Worm (Caenorhabditis elegans) whole organism, L2 larva: ENCODE data around the gene xnd-1.

Source experiments
- C34F6.9 ChIP-seq: fragments of 150-350 bp; optimal IDR thresholded peaks from 2 replicates; lab custom pipeline; 2014; ENCODE audit warnings: missing biosample characterization, missing genetic modification characterization
- F13H6.1 ChIP-seq: sonication (generic microtip); optimal IDR thresholded peaks from 2 replicates; lab custom pipeline; 2016; ENCODE audit warnings: missing genetic modification characterization, missing compliant biosample characterization
- Y55F3AM.14 ChIP-seq: fragments of 200-800 bp; sonication (Bioruptor generic); optimal IDR thresholded peaks from 2 replicates; lab custom pipeline; 2018; ENCODE audit warnings: mild to moderate bottlenecking, missing genetic modification characterization, missing compliant biosample characterization
- alr-1 ChIP-seq: fragments of 150-350 bp; optimal IDR thresholded peaks from 2 replicates; lab custom pipeline; 2014; ENCODE audit warnings: missing biosample characterization, missing genetic modification characterization
- ama-1 ChIP-seq: fragments of 150-350 bp; optimal IDR thresholded peaks from 2 replicates; lab custom pipeline; 2018; ENCODE audit warnings: inconsistent platforms
- blmp-1 ChIP-seq: sonication (generic microtip); optimal IDR thresholded peaks from 2 replicates; lab custom pipeline; 2017; ENCODE audit warnings: missing genetic modification characterization, mild to moderate bottlenecking, missing compliant biosample characterization, antibody characterized with exemption, moderate library complexity; ENCODE audit not compliant: insufficient read depth
- ceh-16 ChIP-seq: fragments of 150-350 bp; optimal IDR thresholded peaks from 2 replicates; lab custom pipeline; 2014; ENCODE audit warnings: missing biosample characterization, missing genetic modification characterization
- ceh-82 ChIP-seq: fragments of 150-350 bp; optimal IDR thresholded peaks from 2 replicates; lab custom pipeline; 2014; ENCODE audit warnings: missing biosample characterization, missing genetic modification characterization
- crh-2 ChIP-seq: sonication (generic microtip); optimal IDR thresholded peaks from 2 replicates; lab custom pipeline; 2017; ENCODE audit warnings: missing biosample characterization, missing genetic modification characterization
- dmd-4 ChIP-seq: sonication (generic microtip); optimal IDR thresholded peaks from 2 replicates; lab custom pipeline; 2017; ENCODE audit warnings: missing biosample characterization, missing genetic modification characterization
- elt-1 ChIP-seq: fragments of 150-350 bp; optimal IDR thresholded peaks from 2 replicates; lab custom pipeline; 2014; ENCODE audit warnings: missing biosample characterization, missing genetic modification characterization
- elt-3 ChIP-seq: sonication (generic microtip); optimal IDR thresholded peaks from 2 replicates; lab custom pipeline; 2017; ENCODE audit warnings: missing biosample characterization, missing genetic modification characterization
- fos-1 ChIP-seq: fragments of 150-350 bp; optimal IDR thresholded peaks from 2 replicates; lab custom pipeline; 2014; ENCODE audit warnings: missing biosample characterization, missing genetic modification characterization
- gmeb-1 ChIP-seq: fragments of 150-350 bp; optimal IDR thresholded peaks from 2 replicates; lab custom pipeline; 2014; ENCODE audit warnings: missing biosample characterization, missing genetic modification characterization
- lin-13 ChIP-seq: fragments of 150-350 bp; optimal IDR thresholded peaks from 2 replicates; lab custom pipeline; 2014; ENCODE audit warnings: missing biosample characterization, missing genetic modification reagents, missing genetic modification characterization
- lin-39 ChIP-seq: fragments of 150-350 bp; optimal IDR thresholded peaks from 2 replicates; lab custom pipeline; 2014; ENCODE audit warnings: missing biosample characterization, missing genetic modification reagents, missing genetic modification characterization
- lsy-2 ChIP-seq, 2 experiments: fragments of 150-350 bp in 1 of 2; sonication (generic microtip) in 1 of 2; optimal IDR thresholded peaks; 2 replicates each; lab custom pipeline; 2014 to 2017; ENCODE audit warnings: missing biosample characterization in 2 of 2, missing genetic modification characterization in 2 of 2
- mab-5 ChIP-seq: fragments of 150-350 bp; optimal IDR thresholded peaks from 2 replicates; lab custom pipeline; 2014; ENCODE audit warnings: missing biosample characterization, missing genetic modification characterization
- mbf-1 ChIP-seq: sonication (generic microtip); optimal IDR thresholded peaks from 2 replicates; lab custom pipeline; 2017; ENCODE audit warnings: missing biosample characterization, missing genetic modification characterization
- mdl-1 ChIP-seq, 2 experiments: fragments of 150-350 bp in 1 of 2; sonication (generic microtip) in 1 of 2; optimal IDR thresholded peaks; 2 replicates each; lab custom pipeline; 2017; ENCODE audit warnings: missing biosample characterization in 2 of 2, missing genetic modification characterization in 2 of 2
- nhr-11 ChIP-seq: fragments of 150-350 bp; optimal IDR thresholded peaks from 2 replicates; lab custom pipeline; 2014; ENCODE audit warnings: missing biosample characterization, missing genetic modification characterization
- nhr-129 ChIP-seq: fragments of 150-350 bp; optimal IDR thresholded peaks from 2 replicates; lab custom pipeline; 2014; ENCODE audit warnings: missing biosample characterization, missing genetic modification characterization
- nhr-21 ChIP-seq: fragments of 150-350 bp; optimal IDR thresholded peaks from 2 replicates; lab custom pipeline; 2014; ENCODE audit warnings: missing biosample characterization, missing genetic modification characterization
- nhr-23 ChIP-seq: fragments of 150-350 bp; optimal IDR thresholded peaks from 2 replicates; lab custom pipeline; 2014; ENCODE audit warnings: missing biosample characterization, missing genetic modification reagents, missing genetic modification characterization
- nhr-237 ChIP-seq: fragments of 150-350 bp; optimal IDR thresholded peaks from 2 replicates; lab custom pipeline; 2014; ENCODE audit warnings: missing biosample characterization, missing genetic modification characterization
- nhr-25 ChIP-seq: fragments of 150-350 bp; sonication (generic microtip); optimal IDR thresholded peaks from 3 replicates; lab custom pipeline; 2014; ENCODE audit warnings: missing biosample characterization, missing genetic modification characterization
- nhr-77 ChIP-seq: fragments of 150-350 bp; optimal IDR thresholded peaks from 2 replicates; lab custom pipeline; 2014; ENCODE audit warnings: missing biosample characterization, missing genetic modification characterization
- peb-1 ChIP-seq: fragments of 150-350 bp; optimal IDR thresholded peaks from 2 replicates; lab custom pipeline; 2014; ENCODE audit warnings: missing biosample characterization, missing genetic modification characterization
- sem-4 ChIP-seq: fragments of 150-350 bp; optimal IDR thresholded peaks from 2 replicates; lab custom pipeline; 2014; ENCODE audit warnings: missing biosample characterization, missing genetic modification reagents, missing genetic modification characterization
- skn-1 ChIP-seq: sonication (generic microtip); optimal IDR thresholded peaks from 2 replicates; lab custom pipeline; 2017; ENCODE audit warnings: missing biosample characterization, missing genetic modification characterization
- sma-3 ChIP-seq: sonication (generic microtip); optimal IDR thresholded peaks from 2 replicates; lab custom pipeline; 2016; ENCODE audit warnings: missing genetic modification reagents, missing genetic modification characterization, missing compliant biosample characterization
- sma-9 ChIP-seq, 2 experiments: fragments of 150-350 bp in 1 of 2; sonication (generic microtip) in 1 of 2; optimal IDR thresholded peaks; 2 replicates each; lab custom pipeline; 2014 to 2016; ENCODE audit warnings: missing genetic modification characterization in 2 of 2, mild to moderate bottlenecking in 1 of 2, missing biosample characterization in 1 of 2, missing compliant biosample characterization in 1 of 2, missing genetic modification reagents in 1 of 2, moderate library complexity in 1 of 2
- snpc-4 ChIP-seq: fragments of 150-350 bp; optimal IDR thresholded peaks from 2 replicates; lab custom pipeline; 2014; ENCODE audit warnings: missing biosample characterization, missing genetic modification characterization
- unc-39 ChIP-seq: fragments of 150-350 bp; optimal IDR thresholded peaks from 2 replicates; lab custom pipeline; 2014; ENCODE audit warnings: missing biosample characterization, missing genetic modification characterization
- unc-55 ChIP-seq: fragments of 150-350 bp; sonication (generic microtip); optimal IDR thresholded peaks from 3 replicates; lab custom pipeline; 2014; ENCODE audit warnings: missing biosample characterization, missing genetic modification reagents, missing genetic modification characterization
- unc-62 ChIP-seq: fragments of 150-350 bp; optimal IDR thresholded peaks from 2 replicates; lab custom pipeline; 2014; ENCODE audit warnings: missing biosample characterization, missing genetic modification reagents, missing genetic modification characterization
- zag-1 ChIP-seq: fragments of 150-350 bp; optimal IDR thresholded peaks from 2 replicates; lab custom pipeline; 2014; ENCODE audit warnings: missing biosample characterization, missing genetic modification characterization
- ztf-1 ChIP-seq: fragments of 200-800 bp; sonication (Bioruptor generic); conservative IDR thresholded peaks from 2 replicates; pipeline ENCODE4 v1.3.6; 2022; ENCODE audit warnings: missing genetic modification characterization, missing compliant biosample characterization
- ztf-11 ChIP-seq: sonication (generic microtip); optimal IDR thresholded peaks from 2 replicates; lab custom pipeline; 2017; ENCODE audit warnings: missing biosample characterization, missing genetic modification characterization
- ztf-4 ChIP-seq: fragments of 150-350 bp; optimal IDR thresholded peaks from 2 replicates; lab custom pipeline; 2014; ENCODE audit warnings: missing biosample characterization, missing genetic modification characterization

The xnd-1 gene

DNA sequence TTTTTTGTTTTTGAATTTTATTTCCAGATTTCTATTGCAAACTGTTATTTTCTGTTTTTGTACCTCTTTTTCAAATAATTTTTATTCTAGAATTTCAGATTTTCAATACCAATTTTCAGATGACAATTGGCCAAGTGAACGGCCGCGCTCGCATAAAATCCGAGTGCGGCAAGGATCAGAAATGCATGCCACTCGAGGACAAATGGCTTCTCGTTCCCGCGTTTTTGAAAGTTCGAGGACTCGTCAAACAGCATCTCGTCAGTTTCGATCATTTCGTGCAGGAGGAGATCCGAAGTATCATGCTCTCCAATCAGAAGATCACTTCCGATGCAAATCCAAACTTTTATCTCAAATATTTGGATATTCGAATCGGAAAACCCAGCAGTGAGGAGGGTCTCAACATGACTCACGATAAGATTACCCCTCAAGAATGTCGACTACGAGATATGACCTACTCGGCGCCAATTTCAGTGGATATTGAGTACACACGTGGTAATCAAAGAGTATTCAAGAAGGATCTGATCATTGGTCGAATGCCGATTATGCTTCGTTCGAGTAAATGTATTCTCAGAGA, 46.9 kb upstream of the xnd-1 start, which contains the start of gene rpc-2:
Gene rpc-2 (plus strand): TSS at position 120 of the 574 bp plus-strand sequence.
- TF ChIP-seq mbf-1 (tag; lab: Kevin White, UChicago) (no peak), lin-39 (tag; lab: Kevin White, UChicago) (no peak), nhr-23 (tag; lab: Kevin White, UChicago) (no peak), Y55F3AM.14 (GFP tag; lab: Kevin White, UChicago) (no peak), ama-1 (lab: Kevin White, UChicago) (peak; percentile 31)

DNA sequence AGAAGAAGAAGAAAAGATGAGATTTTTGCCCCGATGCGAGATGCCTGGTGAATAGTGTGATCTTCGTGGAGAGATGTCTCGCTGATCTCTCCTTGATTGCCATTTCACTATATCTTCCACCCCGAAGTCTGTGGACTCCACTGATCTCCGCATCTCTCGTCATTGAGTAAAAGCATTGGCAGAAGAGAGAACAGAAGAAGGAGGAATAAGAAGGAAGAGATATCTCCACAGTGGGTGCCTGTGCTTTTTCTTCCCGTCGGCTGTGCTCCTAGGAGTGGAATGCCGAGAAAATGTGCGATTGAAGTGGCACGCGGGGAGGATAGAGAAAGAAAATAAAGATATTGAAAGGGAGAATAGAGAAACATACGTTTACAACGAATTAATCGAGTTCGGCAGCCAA, 40.6 kb upstream of the xnd-1 start:
- no peak for TF ChIP-seq sma-3 (GFP tag; lab: Kevin White, UChicago)
- TF ChIP-seq fos-1 (tag; lab: Kevin White, UChicago): no peak
- peak; percentile 76 for TF ChIP-seq nhr-129 (tag; lab: Kevin White, UChicago)
- no peak for TF ChIP-seq skn-1 (tag; lab: Kevin White, UChicago)
- TF ChIP-seq nhr-23 (tag; lab: Kevin White, UChicago): no peak
- no peak for TF ChIP-seq ztf-4
- no peak for TF ChIP-seq nhr-11
- TF ChIP-seq F13H6.1 (tag; lab: Kevin White, UChicago): peak; percentile 70
- TF ChIP-seq lsy-2 (tag; optimal IDR thresholded peaks at IDR 0.05; lab: Kevin White, UChicago): peak in 1 of 2 experiments; percentile 23
- TF ChIP-seq lin-39 (tag; lab: Kevin White, UChicago): no peak
- no peak for TF ChIP-seq elt-1
- no peak for TF ChIP-seq sem-4 (tag; lab: Kevin White, UChicago)
- no peak for TF ChIP-seq mab-5 (tag; lab: Kevin White, UChicago)
- TF ChIP-seq gmeb-1 (tag; lab: Kevin White, UChicago): no peak
- peak; percentile 19 for TF ChIP-seq C34F6.9 (tag; lab: Kevin White, UChicago)
- TF ChIP-seq nhr-21 (tag; lab: Kevin White, UChicago): no peak
- TF ChIP-seq elt-3: no peak

DNA sequence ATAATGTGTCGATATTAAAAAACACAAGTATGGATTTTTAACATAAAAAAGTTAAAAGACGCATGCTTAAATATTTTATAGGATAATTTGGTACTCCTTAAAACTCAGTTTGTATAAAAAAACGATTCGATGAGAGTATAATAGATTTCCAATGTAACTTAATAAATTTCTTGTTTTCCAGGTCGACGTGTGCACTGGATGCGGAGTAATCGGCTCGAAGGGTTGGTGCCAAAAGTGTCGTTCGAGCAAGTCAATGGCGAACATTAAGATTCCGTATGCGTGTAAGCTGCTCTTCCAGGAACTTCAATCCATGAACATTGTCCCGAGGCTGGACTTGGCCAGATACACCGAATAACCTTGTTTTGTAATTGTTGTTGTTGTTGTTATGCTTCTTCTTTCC, 39.9 kb upstream of the xnd-1 start:
- TF ChIP-seq unc-55 (GFP tag; lab: Kevin White, UChicago) (no peak), ceh-16 (tag; lab: Kevin White, UChicago) (no peak), peb-1 (tag; lab: Kevin White, UChicago) (no peak), nhr-77 (no peak), sem-4 (tag; lab: Kevin White, UChicago) (no peak), ztf-4 (no peak), lin-39 (tag; lab: Kevin White, UChicago) (no peak), snpc-4 (tag; lab: Kevin White, UChicago) (no peak), mab-5 (tag; lab: Kevin White, UChicago) (no peak), ceh-82 (tag; lab: Kevin White, UChicago) (no peak), sma-3 (GFP tag; lab: Kevin White, UChicago) (no peak), unc-62 (GFP tag; lab: Kevin White, UChicago) (no peak), nhr-237 (tag; lab: Kevin White, UChicago) (no peak), lsy-2 (tag; optimal IDR thresholded peaks at IDR 0.05; lab: Kevin White, UChicago) (no peak), crh-2 (tag; lab: Kevin White, UChicago) (no peak), ztf-11 (tag; lab: Kevin White, UChicago) (no peak), nhr-25 (no peak), lin-13 (no peak)

DNA sequence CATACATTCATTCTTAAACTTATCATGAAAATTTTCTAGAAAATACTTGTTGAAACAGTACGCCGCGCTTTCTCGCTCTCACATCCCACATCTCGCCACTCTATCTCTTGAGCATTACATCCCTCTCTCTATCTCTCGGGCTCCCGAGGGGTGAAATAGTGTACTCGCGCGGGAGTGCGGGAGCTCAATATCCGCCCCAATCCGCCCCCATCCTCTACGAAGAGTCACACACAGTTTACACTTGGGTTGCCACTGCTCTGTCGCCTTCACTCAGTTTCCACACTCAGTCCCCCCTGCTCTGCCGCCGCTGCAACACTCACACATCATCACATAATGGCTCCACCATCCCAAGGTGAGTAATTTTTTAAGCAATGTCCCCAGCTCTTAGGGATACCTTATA, 39.5 kb upstream of the xnd-1 start, which contains the start of gene mlc-3:
Gene mlc-3 (plus strand): TSS at position 227 of the 400 bp plus-strand sequence.
- no peak for TF ChIP-seq unc-39
- TF ChIP-seq F13H6.1 (tag; lab: Kevin White, UChicago): peak; percentile 49
- no peak for TF ChIP-seq alr-1
- TF ChIP-seq mdl-1 (tag; optimal IDR thresholded peaks at IDR 0.05; lab: Kevin White, UChicago): no peak
- peak; percentile 20 for TF ChIP-seq sma-9 (GFP tag; optimal IDR thresholded peaks at IDR 0.05; lab: Kevin White, UChicago)
- no peak for TF ChIP-seq sma-9 (tag; optimal IDR thresholded peaks at IDR 0.05; lab: Kevin White, UChicago)
- TF ChIP-seq nhr-21 (tag; lab: Kevin White, UChicago): no peak
- TF ChIP-seq ztf-1 (GFP tag; lab: Robert Waterston, UW): no peak
- TF ChIP-seq zag-1 (tag; lab: Kevin White, UChicago): no peak
- no peak for TF ChIP-seq dmd-4 (tag; lab: Kevin White, UChicago)
- no peak for TF ChIP-seq blmp-1 (tag; lab: Kevin White, UChicago)
- no peak for TF ChIP-seq nhr-77
- TF ChIP-seq ceh-82 (tag; lab: Kevin White, UChicago): no peak
- peak; percentile 25 for TF ChIP-seq nhr-129 (tag; lab: Kevin White, UChicago)
- TF ChIP-seq ama-1 (lab: Kevin White, UChicago): peak; percentile 47
